Fruit fly (Drosophila melanogaster) S2 (cell line): ENCODE measurements around the gene Tbc1d8-9.

Experiments
- CG8478 ChIP-seq: fragments of >200 bp; optimal IDR thresholded peaks from 2 replicates; lab custom pipeline; 2018
- CTCF ChIP-seq, 2 experiments: fragments of >200 bp; optimal IDR thresholded peaks; 2 replicates each; lab custom pipeline; 2018

The Tbc1d8-9 gene

DNA sequence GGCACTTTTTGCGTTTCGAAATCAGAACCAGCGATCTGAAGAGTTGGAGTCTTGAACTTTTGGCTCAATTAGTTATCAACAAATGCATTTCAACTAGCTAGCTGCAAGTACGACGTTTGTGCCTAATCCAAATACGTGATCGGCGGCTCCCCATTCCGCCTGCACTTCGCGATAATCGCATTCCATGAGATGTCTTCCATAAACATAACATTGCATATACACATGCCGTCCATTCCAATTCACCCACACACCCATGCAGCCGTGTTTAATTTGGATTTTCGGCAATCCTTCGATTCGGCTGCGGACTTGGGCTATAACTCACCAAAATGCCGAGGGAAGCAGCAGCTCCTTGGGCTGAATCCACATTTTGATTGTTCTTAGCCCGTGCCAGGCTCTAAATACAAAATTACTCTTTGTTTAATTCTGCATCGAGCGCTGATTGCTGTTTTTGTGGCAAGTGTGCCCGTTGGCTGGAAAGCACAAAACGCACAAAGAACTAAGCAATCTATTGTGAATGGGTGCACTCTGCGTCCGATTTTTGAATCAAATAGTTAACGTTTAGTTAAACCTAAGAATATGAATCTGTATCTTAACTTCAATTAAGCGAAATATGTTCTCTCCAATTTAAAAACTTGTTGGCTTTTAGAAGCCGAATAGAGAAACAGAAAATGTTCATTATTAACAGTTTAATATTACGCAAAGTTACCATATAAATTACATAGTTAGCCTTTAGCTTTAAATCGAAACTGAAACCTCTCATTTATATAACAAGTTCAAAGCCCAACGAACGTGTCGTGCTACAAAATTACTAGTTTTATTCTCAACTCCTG is at the start of gene Tbc1d8-9, which contains the start of gene CG32436:
Gene Tbc1d8-9, minus strand, starts transcription at position 463 of the 830 bp plus-strand sequence.
Gene CG32436, plus strand, starts transcription at position 780 of the 830 bp plus-strand sequence.
- TF ChIP-seq CTCF (optimal IDR thresholded peaks at IDR 0.05; lab: Kevin White, UChicago) (no peak), CG8478 (lab: Kevin White, UChicago) (no peak)

DNA sequence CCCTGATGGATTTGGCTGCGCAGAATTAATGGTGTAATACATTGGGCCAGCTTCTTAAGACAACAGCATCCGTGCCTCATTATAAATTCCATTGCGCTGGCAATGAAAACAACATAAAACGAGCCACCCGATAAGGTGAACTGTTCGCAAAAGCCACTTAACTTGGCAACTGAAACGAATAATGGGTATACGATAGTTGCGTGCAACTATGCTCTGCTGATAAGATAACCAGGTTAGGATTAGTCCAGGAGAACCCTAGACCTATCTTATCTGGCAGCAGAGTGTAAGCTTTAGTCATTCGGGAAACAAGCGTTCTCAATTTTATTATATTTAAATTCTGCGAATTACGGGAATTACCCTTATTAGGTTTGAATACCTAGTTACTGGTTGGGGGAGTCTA is 46.9 kb upstream of the Tbc1d8-9 start:
- no peak for TF ChIP-seq CTCF (optimal IDR thresholded peaks at IDR 0.05; lab: Kevin White, UChicago)
- no peak for TF ChIP-seq CG8478 (lab: Kevin White, UChicago)

DNA sequence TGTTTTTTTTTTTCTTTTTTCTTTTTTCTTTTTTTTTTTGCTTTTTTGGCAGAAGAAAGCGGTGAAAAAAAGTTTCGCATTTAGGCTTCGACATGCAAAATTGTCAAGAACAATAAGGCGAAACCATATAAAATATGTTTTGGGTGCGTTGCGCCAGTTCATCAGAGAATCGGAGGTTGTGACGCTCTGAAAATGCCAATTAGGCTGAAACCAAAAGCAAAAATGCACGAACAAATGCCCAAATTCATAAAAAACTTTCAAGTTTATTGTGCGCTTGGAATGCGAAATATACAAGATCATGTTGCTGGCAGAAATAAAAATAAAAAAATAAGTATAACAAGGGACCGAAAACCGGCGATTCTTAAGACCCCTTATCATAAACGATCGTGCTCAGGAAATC is 46.2 kb upstream of the Tbc1d8-9 start:
- no peak for TF ChIP-seq CG8478 (lab: Kevin White, UChicago)

DNA sequence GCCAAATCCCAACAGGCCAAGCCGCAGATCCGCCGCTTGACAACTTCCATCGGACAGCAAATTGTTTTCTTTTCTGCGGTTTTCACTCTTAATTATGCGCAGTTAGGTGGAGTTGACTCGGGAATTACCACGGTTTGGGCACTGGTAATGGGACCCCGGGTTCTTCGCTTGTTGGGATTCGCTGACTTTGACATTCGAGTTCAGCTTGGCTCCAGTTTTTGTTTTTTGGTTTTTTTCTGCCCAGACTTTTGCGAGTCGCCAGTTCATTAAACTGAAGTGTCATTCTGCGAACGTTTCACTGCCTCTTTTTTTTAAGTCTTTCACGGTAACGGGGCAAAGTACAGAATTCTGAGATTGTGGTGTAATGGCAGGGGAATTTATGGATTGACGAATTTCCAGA is 45.3 kb upstream of the Tbc1d8-9 start:
- TF ChIP-seq CTCF (optimal IDR thresholded peaks at IDR 0.05; lab: Kevin White, UChicago) (no peak), CG8478 (lab: Kevin White, UChicago) (no peak)

DNA sequence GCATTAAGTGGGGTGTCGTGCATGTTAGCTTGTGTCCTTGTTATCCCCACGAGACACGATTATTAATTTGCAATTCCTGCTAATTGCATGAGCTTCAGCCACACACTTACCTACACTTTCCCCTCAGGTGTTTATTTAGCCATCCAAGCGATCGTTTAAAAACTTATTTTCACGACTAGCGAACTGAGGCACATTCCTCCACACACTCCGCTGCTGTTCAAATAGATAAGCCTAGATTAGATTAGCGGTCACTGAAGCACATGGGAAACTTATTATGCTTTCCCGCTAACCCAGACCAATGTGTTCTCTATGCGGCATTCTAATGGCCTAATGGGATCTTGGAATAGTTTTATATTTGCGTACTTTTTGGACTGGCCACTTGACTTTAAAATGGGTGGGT is 43.4 kb upstream of the Tbc1d8-9 start:
- TF ChIP-seq CG8478 (lab: Kevin White, UChicago) = no peak
- TF ChIP-seq CTCF (optimal IDR thresholded peaks at IDR 0.05; lab: Kevin White, UChicago) = no peak

DNA sequence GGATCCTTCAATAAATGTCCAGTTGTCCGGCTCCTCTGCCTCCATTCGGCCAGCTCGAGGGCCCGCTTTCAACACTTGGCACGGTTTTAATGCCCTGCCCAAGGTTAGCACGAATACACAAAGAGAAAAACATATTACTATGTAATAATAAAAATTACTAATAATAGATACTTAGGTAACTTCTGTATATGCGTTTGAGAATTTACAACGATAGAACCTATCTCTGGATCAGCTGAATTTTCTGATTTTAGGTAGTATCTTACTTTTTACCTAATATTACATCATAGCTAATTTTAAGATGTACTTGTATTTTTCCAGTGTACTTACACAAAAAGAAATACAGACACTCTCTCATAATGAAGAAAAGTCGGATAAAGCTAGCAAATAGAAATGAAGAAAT is 42.2 kb upstream of the Tbc1d8-9 start:
- TF ChIP-seq CTCF (optimal IDR thresholded peaks at IDR 0.05; lab: Kevin White, UChicago) (no peak), CG8478 (lab: Kevin White, UChicago) (no peak)

DNA sequence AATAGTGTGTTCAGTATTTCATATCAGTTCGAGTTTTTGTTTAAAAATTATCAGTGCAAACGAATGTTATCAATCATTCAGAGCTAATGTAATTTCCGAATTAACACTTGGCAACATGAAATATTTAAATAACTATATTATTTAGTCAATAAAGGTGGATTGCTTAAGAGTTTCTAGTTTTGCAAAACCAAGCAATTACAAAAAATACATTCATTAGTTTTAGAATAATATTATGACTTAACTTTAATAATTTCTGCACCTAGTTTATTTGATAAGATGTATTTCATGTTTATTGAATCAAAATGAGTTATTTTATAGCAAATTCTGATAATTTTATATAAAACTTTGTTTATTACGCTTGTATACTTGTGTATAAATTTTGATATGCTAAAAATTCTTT is 39.9 kb upstream of the Tbc1d8-9 start:
- no peak for TF ChIP-seq CTCF (optimal IDR thresholded peaks at IDR 0.05; lab: Kevin White, UChicago)
- TF ChIP-seq CG8478 (lab: Kevin White, UChicago) = no peak

DNA sequence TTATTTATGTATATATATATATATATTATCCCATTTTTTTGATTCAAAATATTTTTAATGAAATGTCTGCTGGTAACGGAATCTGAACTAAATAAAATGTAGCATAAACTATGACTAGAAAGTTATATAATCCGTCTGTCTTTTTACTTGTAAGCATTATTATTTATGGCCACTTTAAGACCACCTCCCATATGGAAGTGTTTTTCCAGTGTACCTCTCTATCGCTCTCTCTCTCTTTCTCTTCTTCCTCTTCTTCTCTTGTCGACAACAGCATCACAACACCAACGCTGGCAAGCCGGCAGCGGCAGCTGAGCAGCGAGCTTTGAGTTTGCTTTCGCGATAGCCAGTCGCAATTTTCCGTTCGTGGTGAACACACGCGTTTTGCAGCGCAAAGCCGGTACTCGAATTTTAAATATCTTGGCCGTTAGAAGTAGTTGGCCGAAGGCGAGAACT is 38.7 kb upstream of the Tbc1d8-9 start, which contains the start of gene rgn:
Gene rgn, plus strand, starts transcription at position 344 of the 453 bp plus-strand sequence.
- TF ChIP-seq CTCF (optimal IDR thresholded peaks at IDR 0.05; lab: Kevin White, UChicago) = no peak
- no peak for TF ChIP-seq CG8478 (lab: Kevin White, UChicago)

DNA sequence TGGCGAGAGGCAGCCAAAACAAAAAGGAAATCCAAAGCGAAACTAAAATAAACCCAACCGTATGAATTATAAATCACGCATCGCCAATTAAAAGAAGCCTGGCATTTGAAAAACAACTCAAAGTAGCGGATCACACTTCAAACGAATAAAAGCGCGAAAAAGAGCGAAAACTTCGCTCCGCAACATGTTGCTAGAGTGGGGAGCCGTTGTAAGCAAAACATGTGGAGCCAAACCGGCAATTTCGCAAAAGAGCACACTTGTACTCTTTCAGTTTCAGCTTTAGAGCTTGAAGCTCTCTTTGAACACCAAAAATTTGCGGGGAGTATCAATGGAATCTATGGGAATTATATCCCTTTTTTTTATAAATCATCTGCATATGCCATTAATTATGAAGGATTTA is 38.2 kb upstream of the Tbc1d8-9 start:
- TF ChIP-seq CG8478 (lab: Kevin White, UChicago) (no peak), CTCF (optimal IDR thresholded peaks at IDR 0.05; lab: Kevin White, UChicago) (no peak)

DNA sequence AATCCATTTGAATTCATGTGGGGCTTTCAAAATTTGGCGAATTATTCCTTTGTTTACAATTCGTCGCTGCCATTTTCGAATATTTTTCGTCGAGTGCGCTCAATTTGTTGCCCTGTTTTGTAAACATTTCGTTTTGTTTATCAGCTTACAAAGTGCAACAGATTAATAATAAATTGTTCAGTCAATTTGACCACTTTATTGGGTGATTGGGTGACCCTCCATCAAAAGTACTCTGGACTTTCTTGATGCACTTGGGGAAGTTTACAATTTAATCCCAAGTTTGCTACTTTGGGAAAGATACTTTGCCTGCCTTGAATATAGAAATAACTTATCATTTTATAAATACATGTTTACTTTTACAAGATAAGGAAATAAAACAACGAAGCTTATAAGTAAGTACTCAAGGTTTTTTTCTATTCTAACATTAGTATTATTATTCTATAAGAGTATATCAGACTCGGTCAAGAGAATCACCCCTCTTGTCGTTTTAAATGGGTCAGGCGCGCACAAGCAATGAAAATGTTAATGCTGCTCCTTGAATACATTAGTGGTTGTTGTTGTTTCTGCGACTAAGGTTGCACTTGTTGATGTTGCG is 37.2 kb upstream of the Tbc1d8-9 start:
- no peak for TF ChIP-seq CG8478 (lab: Kevin White, UChicago)
- TF ChIP-seq CTCF (optimal IDR thresholded peaks at IDR 0.05; lab: Kevin White, UChicago) = no peak

DNA sequence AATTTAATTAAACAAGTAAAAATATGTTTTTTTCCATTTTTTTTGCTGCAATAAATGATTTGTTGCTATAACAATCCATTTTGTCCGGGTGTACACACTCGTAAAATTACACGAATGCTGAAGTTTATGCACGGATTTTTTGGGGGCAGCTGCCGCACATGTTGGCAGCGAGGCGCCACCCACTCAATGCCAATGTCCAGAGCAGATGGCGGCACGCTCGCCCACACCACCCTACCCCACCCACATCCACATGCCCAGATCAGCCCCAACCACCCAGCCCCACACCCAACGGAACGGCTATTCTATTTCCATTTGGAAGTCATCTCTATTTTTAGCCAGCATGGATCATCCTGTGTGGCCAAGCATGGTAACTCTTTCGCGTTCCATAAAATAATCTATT is 36.6 kb upstream of the Tbc1d8-9 start:
- no peak for TF ChIP-seq CTCF (optimal IDR thresholded peaks at IDR 0.05; lab: Kevin White, UChicago)
- TF ChIP-seq CG8478 (lab: Kevin White, UChicago) = no peak

DNA sequence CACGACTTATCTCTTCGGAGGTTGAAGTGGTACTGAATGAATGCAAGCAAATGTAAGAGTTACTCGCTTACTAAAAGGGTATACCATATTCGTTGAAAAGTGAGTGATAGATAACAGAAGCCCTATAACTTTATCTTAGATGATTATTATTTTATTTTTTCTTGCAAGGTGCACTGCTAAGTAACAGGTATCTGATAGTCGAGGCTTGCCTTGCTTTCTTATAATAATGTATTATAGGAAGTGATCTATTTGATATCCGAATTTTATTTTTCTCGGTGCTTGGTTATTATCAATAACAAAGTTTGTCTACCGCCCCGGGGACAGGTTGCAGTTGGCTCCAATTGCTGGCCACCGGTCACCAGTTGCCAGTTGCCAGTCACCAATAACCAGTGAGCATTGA is 27.7 kb upstream of the Tbc1d8-9 start:
- TF ChIP-seq CTCF (optimal IDR thresholded peaks at IDR 0.05; lab: Kevin White, UChicago) = no peak
- no peak for TF ChIP-seq CG8478 (lab: Kevin White, UChicago)

DNA sequence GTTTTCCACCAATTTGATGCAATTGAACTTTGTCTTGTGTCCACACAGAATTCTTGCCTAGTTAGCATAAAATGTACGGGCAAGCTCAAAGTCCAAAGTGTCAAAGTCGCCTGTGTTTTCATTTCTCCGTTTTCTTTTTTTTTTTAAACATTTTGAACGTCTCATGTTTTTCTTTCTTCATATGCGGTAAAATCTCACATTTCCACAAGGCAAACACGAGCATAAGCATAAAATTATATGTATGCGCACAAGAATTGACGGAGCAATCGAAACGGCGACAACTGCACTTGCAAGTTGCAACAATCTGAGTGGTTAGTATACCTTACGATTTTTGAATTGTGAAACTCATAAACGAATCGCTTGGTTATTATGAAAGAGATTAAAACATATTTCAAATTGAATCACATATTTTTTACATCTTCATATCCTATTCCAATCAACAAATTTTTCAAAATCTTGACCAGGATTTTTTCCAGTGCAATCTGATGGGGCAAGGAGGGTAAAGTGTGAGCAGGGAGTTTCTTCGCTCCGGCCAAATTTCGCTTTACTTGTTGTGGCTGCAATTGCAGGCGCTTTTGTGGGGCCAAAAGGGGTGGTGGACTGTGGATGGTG is 20.5 kb upstream of the Tbc1d8-9 start:
- TF ChIP-seq CG8478 (lab: Kevin White, UChicago) (no peak), CTCF (optimal IDR thresholded peaks at IDR 0.05; lab: Kevin White, UChicago) (no peak)

DNA sequence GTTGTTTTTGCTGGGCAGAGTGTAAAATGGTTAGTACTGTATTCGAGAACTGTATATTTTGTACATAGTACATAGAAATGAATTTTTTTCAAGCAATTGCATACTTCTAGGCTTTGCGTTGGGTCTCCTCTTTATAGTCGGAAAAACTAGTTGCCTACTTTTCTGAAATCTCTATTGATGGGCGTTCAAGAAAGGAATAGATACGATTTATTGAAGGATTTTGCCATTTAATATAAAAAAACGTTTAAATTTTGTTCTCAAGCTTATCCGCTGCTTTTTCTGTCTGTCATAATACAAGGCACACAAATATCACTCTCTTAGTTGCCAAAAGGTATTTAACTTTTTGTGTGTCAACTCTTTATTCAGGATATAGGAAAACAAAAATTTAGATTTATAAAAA is 16.4 kb upstream of the Tbc1d8-9 start, which contains the start of gene CG32440:
Gene CG32440, plus strand, starts transcription at position 301 of the 400 bp plus-strand sequence.
- no peak for TF ChIP-seq CG8478 (lab: Kevin White, UChicago)
- no peak for TF ChIP-seq CTCF (optimal IDR thresholded peaks at IDR 0.05; lab: Kevin White, UChicago)

DNA sequence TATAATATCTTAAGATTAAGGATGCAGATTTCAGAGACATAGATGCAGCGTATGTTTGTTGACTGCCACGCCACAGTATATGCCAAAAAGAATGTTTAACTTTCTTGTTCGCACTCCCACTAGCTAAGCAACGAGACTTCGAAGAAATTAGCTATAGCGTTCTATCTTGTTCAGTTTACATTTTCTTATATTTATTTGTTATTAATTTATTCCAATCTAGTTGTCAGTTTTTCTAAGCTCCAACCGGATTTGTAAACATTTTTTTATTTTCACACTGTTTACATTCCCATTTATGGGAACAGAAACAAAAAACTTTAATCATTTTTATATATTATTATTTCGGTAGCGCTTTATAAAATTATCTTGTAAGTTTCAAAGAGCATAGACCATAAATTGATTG is 13.9 kb upstream of the Tbc1d8-9 start, which contains the start of gene CG32437:
Gene CG32437, plus strand, starts transcription at position 301 of the 400 bp plus-strand sequence.
- no peak for TF ChIP-seq CTCF (optimal IDR thresholded peaks at IDR 0.05; lab: Kevin White, UChicago)
- TF ChIP-seq CG8478 (lab: Kevin White, UChicago) = no peak
